Worm (Caenorhabditis elegans): ENCODE results near the gene enri-2.

- no peak for TF ChIP-seq nhr-237 (tag; optimal IDR thresholded peaks at IDR 0.05)
- TF ChIP-seq nhr-84 (tag; optimal IDR thresholded peaks at IDR 0.05): no peak
- no peak for TF ChIP-seq isw-1 (GFP tag; IDR thresholded peaks at IDR 0.05)
- no peak for TF ChIP-seq nhr-90 (tag; optimal IDR thresholded peaks at IDR 0.05; ENCODE audit: poor library complexity)
These were observed 18.2 kb downstream of the enri-2 start for ce11 chrX:14563818-14564217.

Measured in whole organism, L1 larva.